Fruit fly (Drosophila melanogaster) whole organism, wandering third instar larva: Measurements from ENCODE around the gene SkpD.

Experiments used
- Abd-B ChIP-seq: fragments of >200 bp; optimal IDR thresholded peaks from 2 replicates; lab custom pipeline; 2017; ENCODE audit warnings: missing biosample characterization, missing genetic modification characterization
- CG9705 ChIP-seq: fragments of 200-800 bp; sonication (Bioruptor generic); optimal IDR thresholded peaks from 2 replicates; lab custom pipeline; 2018; ENCODE audit warnings: missing biosample characterization, mild to moderate bottlenecking, missing genetic modification characterization
- Dfd ChIP-seq: fragments of >200 bp; optimal IDR thresholded peaks from 2 replicates; lab custom pipeline; 2017; ENCODE audit warnings: missing biosample characterization, missing genetic modification characterization
- Dif ChIP-seq: fragments of 200-275, 200-300 bp; sonication (Bioruptor generic); optimal IDR thresholded peaks from 2 replicates; lab custom pipeline; 2018; ENCODE audit warnings: missing biosample characterization, missing genetic modification characterization; ENCODE audit not compliant: partially characterized antibody
- Jra ChIP-seq: sonication (Bioruptor generic); optimal IDR thresholded peaks from 2 replicates; lab custom pipeline; 2016; ENCODE audit warnings: missing biosample characterization, missing genetic modification characterization
- fru ChIP-seq: fragments of 200-800 bp; sonication (Bioruptor generic); optimal IDR thresholded peaks from 3 replicates; lab custom pipeline; 2016; ENCODE audit warnings: missing biosample characterization, mild to moderate bottlenecking, missing genetic modification characterization
- psq ChIP-seq: fragments of 200-800 bp; sonication (Bioruptor generic); optimal IDR thresholded peaks from 3 replicates; lab custom pipeline; 2017; ENCODE audit warnings: missing biosample characterization, mild to moderate bottlenecking, missing genetic modification characterization, moderate library complexity
- usp ChIP-seq: fragments of >200 bp; optimal IDR thresholded peaks from 2 replicates; lab custom pipeline; 2017; ENCODE audit warnings: missing biosample characterization, missing genetic modification characterization

- TF ChIP-seq Abd-B (GFP tag; lab: Kevin White, UChicago) (no peak), Jra (GFP tag; lab: Kevin White, UChicago) (no peak), Dfd (no peak), psq (GFP tag; lab: Kevin White, UChicago) (no peak), CG9705 (no peak), Dif (GFP tag; lab: Kevin White, UChicago) (no peak), fru (GFP tag; lab: Kevin White, UChicago) (no peak), usp (GFP tag; lab: Kevin White, UChicago) (no peak)
Measured at dm6 chrX:19818617-19819016, 6.1 kb downstream of the SkpD start.
